Fruit fly (Drosophila melanogaster): ENCODE results near the gene bai.

bai gene

DNA sequence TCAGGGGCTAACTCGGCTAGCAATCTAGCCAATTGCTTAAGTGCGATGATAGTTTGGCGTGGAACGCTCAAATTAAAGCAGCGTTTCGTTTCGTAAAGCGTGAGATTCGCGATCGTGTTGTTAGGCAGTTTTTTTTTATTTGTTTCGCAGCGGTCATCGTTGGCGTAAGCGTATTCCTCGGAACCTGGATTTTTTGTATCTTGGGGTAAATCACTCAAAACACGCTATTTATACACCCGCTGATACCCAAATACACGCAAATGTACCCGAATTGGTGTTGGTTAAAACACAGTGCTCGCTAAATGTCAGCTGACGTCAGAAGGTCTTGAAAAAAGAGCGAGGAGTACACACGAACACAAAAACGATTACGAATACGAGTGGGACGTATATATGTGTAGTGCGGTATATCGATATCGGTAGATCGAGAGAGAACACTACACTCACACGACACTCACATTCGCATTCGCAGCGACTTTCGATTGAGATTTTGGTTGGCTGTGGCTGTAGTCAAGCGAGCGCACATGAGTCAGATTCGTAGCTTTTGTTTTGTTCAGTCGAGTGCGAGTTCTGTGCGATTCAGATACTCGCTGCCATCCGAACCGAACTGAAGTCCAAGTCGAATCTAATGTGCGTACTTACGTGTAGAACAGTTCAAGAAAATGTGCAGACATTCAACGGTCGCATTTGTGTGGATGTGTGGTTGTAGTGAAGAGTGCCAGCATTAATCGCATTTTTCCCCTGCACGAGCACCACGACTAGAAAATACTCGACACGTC, 10.8 kb downstream of the bai start (continued):
- TF ChIP-seq gro (GFP tag; optimal IDR thresholded peaks at IDR 0.05), result peak; percentile 4
- no peak for TF ChIP-seq eyg (GFP tag; optimal IDR thresholded peaks at IDR 0.05)
- no peak for TF ChIP-seq CG17361 (GFP tag; IDR thresholded peaks at IDR 0.05)
- no peak for TF ChIP-seq aop (GFP tag; IDR thresholded peaks at IDR 0.05)
- no peak for TF ChIP-seq pho (GFP tag; optimal IDR thresholded peaks at IDR 0.05)
- TF ChIP-seq NK7.1 (GFP tag; optimal IDR thresholded peaks at IDR 0.05), result no peak
- TF ChIP-seq Dref (GFP tag; IDR thresholded peaks at IDR 0.05), result no peak
- no peak for TF ChIP-seq Sin3A (optimal IDR thresholded peaks at IDR 0.05)
- TF ChIP-seq CG4404 (GFP tag; IDR thresholded peaks at IDR 0.05), result no peak
- peak; percentile 32 for TF ChIP-seq pzg (GFP tag; optimal IDR thresholded peaks at IDR 0.05)
- peak; percentile 49 for TF ChIP-seq cwo (GFP tag; optimal IDR thresholded peaks at IDR 0.05)
- TF ChIP-seq scrt (GFP tag; optimal IDR thresholded peaks at IDR 0.05), result no peak
- no peak for TF ChIP-seq sens-2 (GFP tag; IDR thresholded peaks at IDR 0.05)
- peak; percentile 39 for TF ChIP-seq D (optimal IDR thresholded peaks at IDR 0.05)
- no peak for TF ChIP-seq D (GFP tag; optimal IDR thresholded peaks at IDR 0.05)
- TF ChIP-seq sug (tag; optimal IDR thresholded peaks at IDR 0.05), result peak; percentile 68
- no peak for TF ChIP-seq CG11696 (GFP tag; IDR thresholded peaks at IDR 0.05)
- TF ChIP-seq Meics (GFP tag; optimal IDR thresholded peaks at IDR 0.05), result peak; percentile 42
- TF ChIP-seq CG10959 (GFP tag; IDR thresholded peaks at IDR 0.05), result no peak
- TF ChIP-seq CG8388 (GFP tag; optimal IDR thresholded peaks at IDR 0.05), result peak; percentile 100
- no peak for TF ChIP-seq danr (GFP tag; IDR thresholded peaks at IDR 0.05)
- peak; percentile 85 for TF ChIP-seq Nf-YC (tag; optimal IDR thresholded peaks at IDR 0.05)
- TF ChIP-seq C15 (GFP tag; IDR thresholded peaks at IDR 0.05), result no peak
- no peak for TF ChIP-seq D19A (tag; optimal IDR thresholded peaks at IDR 0.05)
- TF ChIP-seq CG31441 (GFP tag; IDR thresholded peaks at IDR 0.05), result no peak
- TF ChIP-seq luna (GFP tag; optimal IDR thresholded peaks at IDR 0.05), result no peak
- TF ChIP-seq gfzf (GFP tag; optimal IDR thresholded peaks at IDR 0.05), result peak; percentile 49
- no peak for TF ChIP-seq ken (GFP tag; IDR thresholded peaks at IDR 0.05)
- no peak for TF ChIP-seq zen2 (GFP tag; IDR thresholded peaks at IDR 0.05; ENCODE audit: partially characterized antibody)
- no peak for TF ChIP-seq shn (GFP tag; optimal IDR thresholded peaks at IDR 0.05)
- TF ChIP-seq CG7928 (GFP tag; optimal IDR thresholded peaks at IDR 0.05), result no peak
- no peak for TF ChIP-seq HLH54F (GFP tag; optimal IDR thresholded peaks at IDR 0.05)
- no peak for TF ChIP-seq CG16813 (GFP tag; IDR thresholded peaks at IDR 0.05; ENCODE audit: partially characterized antibody)
- peak; percentile 58 for TF ChIP-seq corto (GFP tag; optimal IDR thresholded peaks at IDR 0.05)
- TF ChIP-seq dysf (GFP tag; IDR thresholded peaks at IDR 0.05), result no peak
- no peak for TF ChIP-seq slbo (GFP tag; IDR thresholded peaks at IDR 0.05)
- TF ChIP-seq Mes4 (GFP tag; optimal IDR thresholded peaks at IDR 0.05), result no peak
- TF ChIP-seq br (optimal IDR thresholded peaks at IDR 0.05), result no peak
- peak; percentile 25 for TF ChIP-seq CG3163 (GFP tag; optimal IDR thresholded peaks at IDR 0.05)
- no peak for TF ChIP-seq CG17802 (tag; optimal IDR thresholded peaks at IDR 0.05)
- TF ChIP-seq CG14710 (tag; optimal IDR thresholded peaks at IDR 0.05), result no peak
- no peak for TF ChIP-seq CG14050 (GFP tag; IDR thresholded peaks at IDR 0.05)
- TF ChIP-seq YL-1 (GFP tag; optimal IDR thresholded peaks at IDR 0.05), result no peak
- TF ChIP-seq eve (GFP tag; optimal IDR thresholded peaks at IDR 0.05), result peak in 1 of 2 experiments; percentile 28
- TF ChIP-seq HmgD (GFP tag; optimal IDR thresholded peaks at IDR 0.05), result peak; percentile 10
- TF ChIP-seq CG9609 (GFP tag; optimal IDR thresholded peaks at IDR 0.05), result no peak
- TF ChIP-seq CG15073 (GFP tag; optimal IDR thresholded peaks at IDR 0.05), result no peak
- TF ChIP-seq grn (GFP tag; optimal IDR thresholded peaks at IDR 0.05), result peak; percentile 55
- TF ChIP-seq ewg (GFP tag; optimal IDR thresholded peaks at IDR 0.05), result no peak
- no peak for TF ChIP-seq salm (tag; optimal IDR thresholded peaks at IDR 0.05)

All from whole organism, embryonic.